In the genomic region with DNA sequence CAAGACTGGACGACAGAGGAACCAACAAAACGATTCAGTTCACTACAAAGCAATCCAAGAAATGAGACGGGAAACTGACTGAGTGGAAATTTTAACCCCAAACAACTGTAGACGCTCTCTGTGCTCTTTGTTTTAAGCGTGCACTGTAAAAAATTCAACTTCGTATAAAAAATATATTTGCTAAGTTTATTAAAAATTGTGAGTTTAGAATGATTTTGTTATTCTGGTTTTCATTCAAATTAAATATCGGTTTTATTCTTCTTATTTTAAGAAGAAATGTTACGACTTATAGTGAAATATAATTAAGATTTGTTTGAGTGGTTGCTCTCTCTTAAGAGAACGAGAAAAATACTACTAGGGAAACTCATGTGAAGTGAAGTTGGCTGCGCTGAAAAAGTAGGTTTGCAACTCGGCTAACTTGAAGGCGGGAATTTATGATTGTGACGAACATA, we compare ENCODE assay signal across 2 fruit fly cellular contexts.
TF ChIP-seq lines count a peak whose summit lies in the region.

No protein-coding gene starts in this region.

TF ChIP-seq in whole organism, embryonic, 481 proteins besides CTCF, POLR2A, EP300 and RAD21 (continued from another document and continues in another):
- TF ChIP-seq cas (GFP tag; IDR thresholded peaks at IDR 0.05; lab: Robert Waterston, UW) (peak; percentile 93), Trl (optimal IDR thresholded peaks at IDR 0.05; lab: Kevin White, UChicago) (peak; percentile 84 to 97), Trl (GFP tag; optimal IDR thresholded peaks at IDR 0.05; lab: Kevin White, UChicago) (peak; percentile 97), C15 (GFP tag; IDR thresholded peaks at IDR 0.05; lab: Robert Waterston, UW) (peak; percentile 91), yki (optimal IDR thresholded peaks at IDR 0.05; lab: Kevin White, UChicago) (no peak), salm (tag; optimal IDR thresholded peaks at IDR 0.05; lab: Kevin White, UChicago) (peak; percentile 81), pros (GFP tag; optimal IDR thresholded peaks at IDR 0.05; lab: Kevin White, UChicago) (peak; percentile 90), Med (GFP tag; lab: Kevin White, UChicago) (peak; percentile 96), Dfd (GFP tag; optimal IDR thresholded peaks at IDR 0.05; lab: Kevin White, UChicago) (no peak), CG16863 (GFP tag; optimal IDR thresholded peaks at IDR 0.05; lab: Kevin White, UChicago) (peak; percentile 91), crc (GFP tag; optimal IDR thresholded peaks at IDR 0.05; lab: Kevin White, UChicago) (peak; percentile 93), CG17385 (GFP tag; optimal IDR thresholded peaks at IDR 0.05; lab: Kevin White, UChicago) (peak; percentile 86), CG3163 (GFP tag; optimal IDR thresholded peaks at IDR 0.05; lab: Kevin White, UChicago) (peak; percentile 99), Atf6 (GFP tag; IDR thresholded peaks at IDR 0.05; lab: Robert Waterston, UW) (peak; percentile 98), zen (tag; optimal IDR thresholded peaks at IDR 0.05; lab: Kevin White, UChicago) (peak; percentile 93), Vsx1 (GFP tag; optimal IDR thresholded peaks at IDR 0.05; lab: Kevin White, UChicago) (peak; percentile 83), CG18476 (GFP tag; optimal IDR thresholded peaks at IDR 0.05; lab: Kevin White, UChicago) (peak; percentile 88), sug (tag; optimal IDR thresholded peaks at IDR 0.05; lab: Kevin White, UChicago) (peak; percentile 72), B-H2 (GFP tag; optimal IDR thresholded peaks at IDR 0.05; lab: Kevin White, UChicago) (peak; percentile 84), CG6254 (GFP tag; optimal IDR thresholded peaks at IDR 0.05; lab: Kevin White, UChicago) (peak; percentile 88), CG14667 (GFP tag; IDR thresholded peaks at IDR 0.05; lab: Robert Waterston, UW) (peak; percentile 96), prd (optimal IDR thresholded peaks at IDR 0.05; lab: Kevin White, UChicago) (no peak), prd (GFP tag; IDR thresholded peaks at IDR 0.05; lab: Robert Waterston, UW) (peak; percentile 99), CoRest (tag; optimal IDR thresholded peaks at IDR 0.05; lab: Kevin White, UChicago) (peak; percentile 93), stwl (tag; optimal IDR thresholded peaks at IDR 0.05; lab: Kevin White, UChicago) (peak; percentile 83), aop (GFP tag; IDR thresholded peaks at IDR 0.05; lab: Robert Waterston, UW) (peak; percentile 79), slp2 (GFP tag; optimal IDR thresholded peaks at IDR 0.05; lab: Kevin White, UChicago) (peak; percentile 95), CG5245 (GFP tag; optimal IDR thresholded peaks at IDR 0.05; lab: Kevin White, UChicago) (peak; percentile 85), CG8290 (GFP tag; optimal IDR thresholded peaks at IDR 0.05; lab: Kevin White, UChicago) (peak; percentile 97), CG8290 (tag; optimal IDR thresholded peaks at IDR 0.05; lab: Kevin White, UChicago) (peak; percentile 74 to 89), CG11504 (tag; optimal IDR thresholded peaks at IDR 0.05; lab: Kevin White, UChicago) (peak; percentile 97), inv (GFP tag; IDR thresholded peaks at IDR 0.05; lab: Robert Waterston, UW; ENCODE audit: partially characterized antibody) (no peak), CG18764 (GFP tag; optimal IDR thresholded peaks at IDR 0.05; lab: Kevin White, UChicago) (peak; percentile 88), Sry-δ (GFP tag; optimal IDR thresholded peaks at IDR 0.05; lab: Kevin White, UChicago) (peak; percentile 54), vnd (GFP tag; IDR thresholded peaks at IDR 0.05; lab: Robert Waterston, UW; ENCODE audit: partially characterized antibody) (no peak), kah (GFP tag; optimal IDR thresholded peaks at IDR 0.05; lab: Kevin White, UChicago) (peak; percentile 61), CG8089 (GFP tag; optimal IDR thresholded peaks at IDR 0.05; lab: Kevin White, UChicago) (peak; percentile 85), ssp (GFP tag; IDR thresholded peaks at IDR 0.05; lab: Robert Waterston, UW) (peak; percentile 92), Meics (GFP tag; optimal IDR thresholded peaks at IDR 0.05; lab: Kevin White, UChicago) (peak; percentile 92), cg (GFP tag; optimal IDR thresholded peaks at IDR 0.05; lab: Kevin White, UChicago) (no peak), CG12071 (GFP tag; optimal IDR thresholded peaks at IDR 0.05; lab: Kevin White, UChicago) (peak; percentile 77), her (GFP tag; optimal IDR thresholded peaks at IDR 0.05; lab: Kevin White, UChicago) (peak; percentile 83), CG9876 (GFP tag; optimal IDR thresholded peaks at IDR 0.05; lab: Kevin White, UChicago) (peak; percentile 80), Sry-β (GFP tag; optimal IDR thresholded peaks at IDR 0.05; lab: Kevin White, UChicago) (peak; percentile 53), bigmax (GFP tag; optimal IDR thresholded peaks at IDR 0.05; lab: Kevin White, UChicago) (peak; percentile 42), CG3726 (GFP tag; IDR thresholded peaks at IDR 0.05; lab: Robert Waterston, UW) (peak; percentile 96), Doc2 (GFP tag; IDR thresholded peaks at IDR 0.05; lab: Robert Waterston, UW) (peak; percentile 85), fd3F (GFP tag; optimal IDR thresholded peaks at IDR 0.05; lab: Kevin White, UChicago) (peak; percentile 83), TFAM (GFP tag; optimal IDR thresholded peaks at IDR 0.05; lab: Kevin White, UChicago) (peak; percentile 79), insv (GFP tag; optimal IDR thresholded peaks at IDR 0.05; lab: Kevin White, UChicago) (peak in 1 of 2 experiments; percentile 46), CG1603 (tag; optimal IDR thresholded peaks at IDR 0.05; lab: Kevin White, UChicago) (peak; percentile 87), Xrp1 (GFP tag; IDR thresholded peaks at IDR 0.05; lab: Robert Waterston, UW) (peak; percentile 99), hb (GFP tag; IDR thresholded peaks at IDR 0.05; lab: Robert Waterston, UW; ENCODE audit: partially characterized antibody) (no peak), ac (GFP tag; optimal IDR thresholded peaks at IDR 0.05; lab: Kevin White, UChicago) (peak; percentile 89), corto (GFP tag; optimal IDR thresholded peaks at IDR 0.05; lab: Kevin White, UChicago) (no peak), Xbp1 (GFP tag; optimal IDR thresholded peaks at IDR 0.05; lab: Kevin White, UChicago) (peak; percentile 99), gsb-n (tag; optimal IDR thresholded peaks at IDR 0.05; lab: Kevin White, UChicago) (peak; percentile 95), z (GFP tag; IDR thresholded peaks at IDR 0.05; lab: Robert Waterston, UW) (peak; percentile 92), CG17568 (GFP tag; optimal IDR thresholded peaks at IDR 0.05; lab: Kevin White, UChicago) (peak; percentile 88), ap (GFP tag; IDR thresholded peaks at IDR 0.05; lab: Robert Waterston, UW) (peak; percentile 97), chif (GFP tag; optimal IDR thresholded peaks at IDR 0.05; lab: Kevin White, UChicago) (peak; percentile 90 to 94), CG11085 (GFP tag; IDR thresholded peaks at IDR 0.05; lab: Robert Waterston, UW) (peak; percentile 93), CG12391 (tag; optimal IDR thresholded peaks at IDR 0.05; lab: Kevin White, UChicago) (peak; percentile 98)

TF ChIP-seq in whole organism, prepupa, 60 proteins besides CTCF, POLR2A, EP300 and RAD21 (continued from another document):
- TF ChIP-seq CG3032 (tag; optimal IDR thresholded peaks at IDR 0.05; lab: Kevin White, UChicago) (no peak), Sox102F (GFP tag; optimal IDR thresholded peaks at IDR 0.05; lab: Kevin White, UChicago) (peak; percentile 86), CG8632 (GFP tag; optimal IDR thresholded peaks at IDR 0.05; lab: Kevin White, UChicago) (peak; percentile 75), CG10631 (GFP tag; optimal IDR thresholded peaks at IDR 0.05; lab: Kevin White, UChicago) (peak; percentile 95), CG6276 (GFP tag; optimal IDR thresholded peaks at IDR 0.05; lab: Kevin White, UChicago) (peak; percentile 93), CG6854 (GFP tag; optimal IDR thresholded peaks at IDR 0.05; lab: Kevin White, UChicago) (no peak), lz (GFP tag; optimal IDR thresholded peaks at IDR 0.05; lab: Kevin White, UChicago) (peak; percentile 91), CG31627 (GFP tag; optimal IDR thresholded peaks at IDR 0.05; lab: Kevin White, UChicago) (peak; percentile 66), Ets21C (GFP tag; optimal IDR thresholded peaks at IDR 0.05; lab: Kevin White, UChicago) (peak; percentile 43), net (GFP tag; optimal IDR thresholded peaks at IDR 0.05; lab: Kevin White, UChicago) (peak; percentile 95)
